Worm (Caenorhabditis elegans): ENCODE data around the gene F40F11.3.
A peak's percentile ranks its signal among the peaks of the same experiment; 100 is the strongest.

Gene F40F11.3

DNA sequence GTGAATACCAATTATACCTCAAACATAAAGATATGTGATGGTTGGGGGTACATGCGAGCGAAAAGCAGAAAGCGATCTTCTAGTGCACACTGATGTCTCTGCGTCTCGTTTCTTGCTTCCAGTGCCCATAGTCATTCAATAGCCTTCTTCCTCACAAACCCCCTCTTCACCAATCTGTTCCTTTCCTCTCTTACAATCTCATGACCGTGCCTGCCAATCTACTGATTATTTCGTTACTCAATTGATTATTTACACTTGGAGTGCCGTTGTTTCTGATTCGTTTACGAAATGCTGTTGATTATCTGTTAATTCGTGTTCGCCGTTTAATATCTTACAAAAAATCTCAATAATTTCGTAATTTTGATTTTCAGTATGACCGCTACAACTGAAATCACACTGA, 8.9 kb downstream of the F40F11.3 start (continued):
- TF ChIP-seq D2030.7 (GFP tag; IDR thresholded peaks at IDR 0.05) (no peak), dox-1 (GFP tag; IDR thresholded peaks at IDR 0.05) (peak; percentile 21; the same call in 1 of the 2 replicates), ceh-100 (GFP tag; IDR thresholded peaks at IDR 0.05) (no peak), repo-1 (tag; optimal IDR thresholded peaks at IDR 0.05) (no peak), Y53F4B.3 (GFP tag; IDR thresholded peaks at IDR 0.05) (no peak), attf-3 (GFP tag; conservative IDR thresholded peaks at IDR 0.05) (0 out of 2 replicates have a peak, but pooled peaks have one; percentile 21), B0261.1 (tag; optimal IDR thresholded peaks at IDR 0.05) (no peak), Y95B8A.8 (GFP tag; IDR thresholded peaks at IDR 0.05) (no peak)

DNA sequence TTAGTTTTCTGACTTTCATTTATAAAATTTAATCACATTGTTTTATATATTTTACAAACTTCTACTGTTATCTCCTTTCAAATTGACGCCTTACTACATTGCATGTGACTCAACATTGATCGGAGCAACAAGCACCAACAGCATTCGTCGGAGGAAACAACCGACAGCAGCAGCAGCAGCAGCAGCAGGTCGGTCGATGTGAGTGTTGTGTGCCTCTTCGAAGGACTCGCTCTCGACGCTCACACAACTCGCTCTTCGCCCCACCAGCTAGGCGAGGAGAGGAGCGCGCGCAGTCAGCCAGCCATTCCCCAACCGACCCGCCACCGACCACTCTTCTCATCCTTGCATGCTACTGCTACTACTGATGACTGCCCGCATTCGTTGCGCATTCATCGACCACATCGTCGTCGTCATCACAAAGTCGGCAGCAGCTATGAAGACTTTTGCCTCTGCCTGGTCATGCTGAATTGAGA, 9.9 kb downstream of the F40F11.3 start, which contains the start of gene F12F6.1:
Gene F12F6.1, plus strand, starts transcription at position 51 of the 473 bp plus-strand sequence.
- TF ChIP-seq B0261.1 (tag; optimal IDR thresholded peaks at IDR 0.05) (no peak), efl-1 (GFP tag; optimal IDR thresholded peaks at IDR 0.05) (no peak), akir-1 (GFP tag; optimal IDR thresholded peaks at IDR 0.05) (no peak), zim-3 (tag; optimal IDR thresholded peaks at IDR 0.05) (no peak), K12H6.12 (tag; optimal IDR thresholded peaks at IDR 0.05) (no peak), ama-1 (optimal IDR thresholded peaks at IDR 0.05) (no peak), ama-1 (GFP tag; optimal IDR thresholded peaks at IDR 0.05) (no peak), let-607 (tag; optimal IDR thresholded peaks at IDR 0.05) (no peak), bed-1 (GFP tag; IDR thresholded peaks at IDR 0.05) (0 out of 2 replicates have a peak, but pooled peaks have one; percentile 57), egl-44 (GFP tag; IDR thresholded peaks at IDR 0.05) (0 out of 2 replicates have a peak, but pooled peaks have one; percentile 47), nhr-120 (GFP tag; IDR thresholded peaks at IDR 0.05) (no peak), attf-3 (GFP tag; conservative IDR thresholded peaks at IDR 0.05) (0 out of 2 replicates have a peak, but pooled peaks have one; percentile 37), nfyb-1 (GFP tag; IDR thresholded peaks at IDR 0.05) (no peak), xnd-1 (tag; optimal IDR thresholded peaks at IDR 0.05) (no peak), ets-4 (GFP tag; optimal IDR thresholded peaks at IDR 0.05) (no peak), B0019.2 (GFP tag; conservative IDR thresholded peaks at IDR 0.05) (0 out of 2 replicates have a peak, but pooled peaks have one; percentile 9), madf-3 (GFP tag; IDR thresholded peaks at IDR 0.05) (0 out of 2 replicates have a peak, but pooled peaks have one; percentile 60), hmg-20 (GFP tag; IDR thresholded peaks at IDR 0.05) (0 out of 2 replicates have a peak, but pooled peaks have one; percentile 36), F10E7.11 (tag; optimal IDR thresholded peaks at IDR 0.05) (no peak), rcor-1 (GFP tag; IDR thresholded peaks at IDR 0.05) (peak; percentile 70), ekl-4 (GFP tag; IDR thresholded peaks at IDR 0.05) (0 out of 2 replicates have a peak, but pooled peaks have one; percentile 16), nhr-90 (tag; optimal IDR thresholded peaks at IDR 0.05) (no peak), F22D6.2 (tag; optimal IDR thresholded peaks at IDR 0.05) (no peak), gei-17 (GFP tag; optimal IDR thresholded peaks at IDR 0.05) (no peak), lin-54 (GFP tag; optimal IDR thresholded peaks at IDR 0.05) (no peak), chd-7 (tag; optimal IDR thresholded peaks at IDR 0.05) (no peak), hrde-1 (tag; optimal IDR thresholded peaks at IDR 0.05; ENCODE audit: borderline replicate concordance) (no peak), nhr-80 (tag; optimal IDR thresholded peaks at IDR 0.05) (peak; percentile 7), egl-18 (GFP tag; IDR thresholded peaks at IDR 0.05) (no peak), atf-7 (tag; optimal IDR thresholded peaks at IDR 0.05) (no peak), C06A6.2 (GFP tag; conservative IDR thresholded peaks at IDR 0.05) (no peak), F52B5.7 (tag; optimal IDR thresholded peaks at IDR 0.05) (peak; percentile 61), F57A8.1 (GFP tag; optimal IDR thresholded peaks at IDR 0.05) (no peak), athp-1 (tag; optimal IDR thresholded peaks at IDR 0.05) (no peak), sea-2 (GFP tag; IDR thresholded peaks at IDR 0.05) (0 out of 2 replicates have a peak, but pooled peaks have one; percentile 33), nfya-2 (GFP tag; IDR thresholded peaks at IDR 0.05) (0 out of 2 replicates have a peak, but pooled peaks have one; percentile 18), ztf-28 (GFP tag; IDR thresholded peaks at IDR 0.05) (no peak), C17E4.6 (GFP tag; IDR thresholded peaks at IDR 0.05) (no peak), Y53G8AR.9 (GFP tag; conservative IDR thresholded peaks at IDR 0.05) (no peak), madf-10 (tag; optimal IDR thresholded peaks at IDR 0.05) (no peak), egrh-3 (GFP tag; IDR thresholded peaks at IDR 0.05) (peak; percentile 85), Y53F4B.3 (GFP tag; IDR thresholded peaks at IDR 0.05) (no peak)
